Fruit fly (Drosophila melanogaster): ENCODE data around the gene MTA1-like.

MTA1-like gene

dm6 chr3R:5686049-5686757 is 37.7 kb upstream of the MTA1-like start:
- TF ChIP-seq EcR (GFP tag; optimal IDR thresholded peaks at IDR 0.05) (no peak), gl (tag; optimal IDR thresholded peaks at IDR 0.05) (no peak), CG10348 (GFP tag; IDR thresholded peaks at IDR 0.05) (no peak), CG14655 (GFP tag; optimal IDR thresholded peaks at IDR 0.05) (peak; percentile 33), rn (GFP tag; IDR thresholded peaks at IDR 0.05) (no peak), Ets98B (GFP tag; IDR thresholded peaks at IDR 0.05) (0 out of 2 replicates have a peak, but pooled peaks have one; percentile 24), CG12605 (GFP tag; IDR thresholded peaks at IDR 0.05) (no peak), CG13204 (GFP tag; optimal IDR thresholded peaks at IDR 0.05) (no peak), CG34367 (tag; optimal IDR thresholded peaks at IDR 0.05) (peak; percentile 28), Snoo (tag; optimal IDR thresholded peaks at IDR 0.05) (no peak), CG17806 (tag; optimal IDR thresholded peaks at IDR 0.05) (peak; percentile 37), CG15710 (tag; optimal IDR thresholded peaks at IDR 0.05) (peak; percentile 45), D1 (tag; optimal IDR thresholded peaks at IDR 0.05) (no peak), CG8301 (tag; optimal IDR thresholded peaks at IDR 0.05) (peak; percentile 31), CG8159 (tag; optimal IDR thresholded peaks at IDR 0.05) (peak; percentile 60), fd96Ca (GFP tag; IDR thresholded peaks at IDR 0.05) (no peak), CG32121 (GFP tag; IDR thresholded peaks at IDR 0.05) (no peak), CG9948 (tag; optimal IDR thresholded peaks at IDR 0.05) (peak; percentile 38), Pif1A (GFP tag; optimal IDR thresholded peaks at IDR 0.05) (peak; percentile 32), Pif1B (GFP tag; optimal IDR thresholded peaks at IDR 0.05) (no peak), CG4496 (GFP tag; IDR thresholded peaks at IDR 0.05) (no peak; the same call in 2 of the 3 replicates)

dm6 chr3R:5685269-5686048 is 36.9 kb upstream of the MTA1-like start, which contains the start of the genes Rab23 and plx:
Gene Rab23 (minus strand): TSS chr3R:5685434.
Gene plx (plus strand): TSS chr3R:5685855.
- TF ChIP-seq CG15710 (tag; optimal IDR thresholded peaks at IDR 0.05) (no peak), Ets98B (GFP tag; IDR thresholded peaks at IDR 0.05) (peak; percentile 5; the same call in 1 of the 2 replicates)

dm6 chr3R:5684550-5685118 is 36.1 kb upstream of the MTA1-like start:
- TF ChIP-seq gl (tag; optimal IDR thresholded peaks at IDR 0.05), result no peak
- TF ChIP-seq CG12605 (GFP tag; IDR thresholded peaks at IDR 0.05), result no peak
- TF ChIP-seq CG4496 (GFP tag; IDR thresholded peaks at IDR 0.05), result 0 out of 3 replicates have a peak, but pooled peaks have one; percentile 9
- TF ChIP-seq rn (GFP tag; IDR thresholded peaks at IDR 0.05), result no peak

- peak; percentile 40 for TF ChIP-seq CG17806 (tag; optimal IDR thresholded peaks at IDR 0.05)
- TF ChIP-seq fd96Ca (GFP tag; IDR thresholded peaks at IDR 0.05), result peak; percentile 42; the same call in 1 of the 3 replicates
- peak; percentile 71 for TF ChIP-seq CG12605 (GFP tag; IDR thresholded peaks at IDR 0.05)
- no peak for TF ChIP-seq Pif1A (GFP tag; optimal IDR thresholded peaks at IDR 0.05)
- no peak for TF ChIP-seq CG8159 (tag; optimal IDR thresholded peaks at IDR 0.05)
- TF ChIP-seq CG14655 (GFP tag; optimal IDR thresholded peaks at IDR 0.05), result peak; percentile 86
- peak; percentile 70 for TF ChIP-seq Pif1B (GFP tag; optimal IDR thresholded peaks at IDR 0.05)
- TF ChIP-seq CG9948 (tag; optimal IDR thresholded peaks at IDR 0.05), result peak; percentile 37
- TF ChIP-seq CG8301 (tag; optimal IDR thresholded peaks at IDR 0.05), result peak; percentile 85
- TF ChIP-seq Snoo (tag; optimal IDR thresholded peaks at IDR 0.05), result no peak
- peak; percentile 86 for TF ChIP-seq Ets98B (GFP tag; IDR thresholded peaks at IDR 0.05)
- no peak for TF ChIP-seq CG10348 (GFP tag; IDR thresholded peaks at IDR 0.05)
- TF ChIP-seq CG32121 (GFP tag; IDR thresholded peaks at IDR 0.05), result peak; percentile 79
- TF ChIP-seq EcR (GFP tag; optimal IDR thresholded peaks at IDR 0.05), result no peak
- TF ChIP-seq CG15710 (tag; optimal IDR thresholded peaks at IDR 0.05), result no peak
- TF ChIP-seq gl (tag; optimal IDR thresholded peaks at IDR 0.05), result no peak
- no peak for TF ChIP-seq CG34367 (tag; optimal IDR thresholded peaks at IDR 0.05)
- peak; percentile 40; the same call in 1 of the 2 replicates for TF ChIP-seq rn (GFP tag; IDR thresholded peaks at IDR 0.05)
- no peak for TF ChIP-seq CG13204 (GFP tag; optimal IDR thresholded peaks at IDR 0.05)
- peak; percentile 84 for TF ChIP-seq CG4496 (GFP tag; IDR thresholded peaks at IDR 0.05)
- TF ChIP-seq D1 (tag; optimal IDR thresholded peaks at IDR 0.05), result no peak
These were observed 34.6 kb upstream of the MTA1-like start for dm6 chr3R:5682921-5683748.

DNA sequence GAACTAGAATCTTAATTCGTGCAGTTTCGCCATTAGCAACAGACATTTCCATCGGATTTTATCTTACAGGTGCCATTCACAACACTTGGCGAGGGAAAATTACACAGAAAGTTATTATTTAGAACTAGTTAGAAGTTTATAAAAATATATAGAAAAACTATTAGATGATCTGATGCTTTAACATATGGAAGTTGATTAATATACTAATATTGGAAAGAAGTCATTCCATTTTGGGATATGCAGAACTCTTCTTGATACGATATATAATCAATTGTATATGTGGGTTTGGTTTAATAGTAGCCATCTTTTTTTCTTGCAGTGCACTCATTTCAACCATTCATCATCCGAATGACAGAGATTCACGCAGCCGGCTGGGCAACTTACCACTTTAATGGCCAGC is 33.7 kb upstream of the MTA1-like start:
- TF ChIP-seq CG8301 (tag; optimal IDR thresholded peaks at IDR 0.05) (peak; percentile 54), CG32121 (GFP tag; IDR thresholded peaks at IDR 0.05) (no peak)
